Fruit fly (Drosophila melanogaster) whole organism, wandering third instar larva: ENCODE measurements around the gene Fadd.

Experiments used
- Abd-B ChIP-seq: fragments of >200 bp; optimal IDR thresholded peaks from 2 replicates; lab custom pipeline; 2017; ENCODE audit warnings: missing biosample characterization, missing genetic modification characterization
- CG32264 ChIP-seq: fragments of 200-800 bp; sonication (Bioruptor generic); optimal IDR thresholded peaks from 2 replicates; lab custom pipeline; 2016; ENCODE audit warnings: missing biosample characterization, missing genetic modification characterization
- CG9705 ChIP-seq: fragments of 200-800 bp; sonication (Bioruptor generic); optimal IDR thresholded peaks from 2 replicates; lab custom pipeline; 2018; ENCODE audit warnings: missing biosample characterization, mild to moderate bottlenecking, missing genetic modification characterization
- CrebA ChIP-seq: fragments of 200-800 bp; sonication (Bioruptor generic); optimal IDR thresholded peaks from 2 replicates; lab custom pipeline; 2016; ENCODE audit warnings: missing biosample characterization, mild to moderate bottlenecking, missing genetic modification characterization, borderline replicate concordance
- Dfd ChIP-seq: fragments of >200 bp; optimal IDR thresholded peaks from 2 replicates; lab custom pipeline; 2017; ENCODE audit warnings: missing biosample characterization, missing genetic modification characterization
- Dif ChIP-seq: fragments of 200-275, 200-300 bp; sonication (Bioruptor generic); optimal IDR thresholded peaks from 2 replicates; lab custom pipeline; 2018; ENCODE audit warnings: missing biosample characterization, missing genetic modification characterization; ENCODE audit not compliant: partially characterized antibody
- GATAd ChIP-seq: sonication (Bioruptor generic); optimal IDR thresholded peaks from 2 replicates; lab custom pipeline; 2016; ENCODE audit warnings: missing biosample characterization, missing genetic modification characterization
- HLH106 ChIP-seq: fragments of 200-800 bp; optimal IDR thresholded peaks from 3 replicates; lab custom pipeline; 2019; ENCODE audit warnings: missing biosample characterization, mild to moderate bottlenecking, missing genetic modification characterization, moderate library complexity
- Hnf4 ChIP-seq: fragments of 200-800 bp; sonication (Bioruptor generic); optimal IDR thresholded peaks from 2 replicates; lab custom pipeline; 2016; ENCODE audit warnings: missing biosample characterization, mild to moderate bottlenecking, missing genetic modification characterization
- Hr78 ChIP-seq: fragments of >200 bp; optimal IDR thresholded peaks from 2 replicates; lab custom pipeline; 2017; ENCODE audit warnings: missing biosample characterization, missing genetic modification characterization
- Hr83 ChIP-seq: fragments of 200-300 bp; sonication (Bioruptor generic); optimal IDR thresholded peaks from 2 replicates; lab custom pipeline; 2016; ENCODE audit warnings: missing biosample characterization, mild to moderate bottlenecking, missing genetic modification characterization, moderate library complexity; ENCODE audit not compliant: poor library complexity, severe bottlenecking
- Jra ChIP-seq: sonication (Bioruptor generic); optimal IDR thresholded peaks from 2 replicates; lab custom pipeline; 2016; ENCODE audit warnings: missing biosample characterization, missing genetic modification characterization
- Mio ChIP-seq: sonication (Bioruptor generic); optimal IDR thresholded peaks from 2 replicates; lab custom pipeline; 2016; ENCODE audit warnings: missing biosample characterization, missing genetic modification characterization
- Myc ChIP-seq: fragments of >200 bp; optimal IDR thresholded peaks from 2 replicates; lab custom pipeline; 2017
- N ChIP-seq: fragments of >200 bp; optimal IDR thresholded peaks from 2 replicates; lab custom pipeline; 2018; ENCODE audit warnings: missing biosample characterization, missing external identifiers, missing genetic modification characterization
- OdsH ChIP-seq: fragments of 200-800 bp; sonication (Bioruptor generic); optimal IDR thresholded peaks from 2 replicates; lab custom pipeline; 2016; ENCODE audit warnings: missing biosample characterization, mild to moderate bottlenecking, missing genetic modification characterization
- Rel ChIP-seq, 2 experiments: fragments of 200-800 bp; sonication (Bioruptor generic) in 1 of 2; optimal IDR thresholded peaks; 2 replicates in 1 of 2; 3 replicates in 1 of 2; lab custom pipeline; 2016 to 2019; ENCODE audit warnings: mild to moderate bottlenecking in 2 of 2, missing biosample characterization in 2 of 2, missing genetic modification characterization in 2 of 2, moderate library complexity in 1 of 2
- Sp1 ChIP-seq: fragments of 200-800 bp; sonication (Bioruptor generic); optimal IDR thresholded peaks from 3 replicates; lab custom pipeline; 2019; ENCODE audit warnings: missing biosample characterization, mild to moderate bottlenecking, missing genetic modification characterization, moderate library complexity
- Vsx2 ChIP-seq: fragments of 200-300, 225-300 bp; sonication (Bioruptor generic); optimal IDR thresholded peaks from 2 replicates; lab custom pipeline; 2018; ENCODE audit warnings: missing biosample characterization, missing genetic modification characterization; ENCODE audit not compliant: partially characterized antibody
- br ChIP-seq: fragments of 200-800 bp; sonication (Bioruptor generic); optimal IDR thresholded peaks from 2 replicates; lab custom pipeline; 2016; ENCODE audit warnings: missing biosample characterization, missing genetic modification characterization
- brk ChIP-seq: fragments of 200-800 bp; sonication (Bioruptor generic); optimal IDR thresholded peaks from 2 replicates; lab custom pipeline; 2016; ENCODE audit warnings: missing biosample characterization, mild to moderate bottlenecking, missing genetic modification characterization
- dl ChIP-seq, 2 experiments: fragments of 175-275, 200-275 bp in 1 of 2; fragments of 200-275 bp in 1 of 2; sonication (Bioruptor generic); optimal IDR thresholded peaks; lab custom pipeline; 2018; ENCODE audit warnings: mild to moderate bottlenecking in 2 of 2, missing biosample characterization in 2 of 2, missing genetic modification characterization in 2 of 2, moderate library complexity in 2 of 2; ENCODE audit not compliant: partially characterized antibody in 2 of 2, insufficient read depth in 1 of 2
- dmrt93B ChIP-seq: fragments of 200-800 bp; sonication (Bioruptor generic); optimal IDR thresholded peaks from 2 replicates; lab custom pipeline; 2018; ENCODE audit warnings: missing biosample characterization, mild to moderate bottlenecking, missing genetic modification characterization
- dsf ChIP-seq: sonication (Bioruptor generic); optimal IDR thresholded peaks from 2 replicates; lab custom pipeline; 2016; ENCODE audit warnings: missing biosample characterization, missing genetic modification characterization, borderline replicate concordance
- ey ChIP-seq: fragments of 200-800 bp; sonication (Bioruptor generic); optimal IDR thresholded peaks from 2 replicates; lab custom pipeline; 2016; ENCODE audit warnings: missing biosample characterization, missing genetic modification characterization
- foxo ChIP-seq, 2 experiments: fragments of 200-800 bp; sonication (Bioruptor generic); optimal IDR thresholded peaks; 2 replicates in 1 of 2; 3 replicates in 1 of 2; lab custom pipeline; 2016 to 2017; ENCODE audit warnings: missing biosample characterization in 2 of 2, missing genetic modification characterization in 2 of 2
- fru ChIP-seq: fragments of 200-800 bp; sonication (Bioruptor generic); optimal IDR thresholded peaks from 3 replicates; lab custom pipeline; 2016; ENCODE audit warnings: missing biosample characterization, mild to moderate bottlenecking, missing genetic modification characterization
- h ChIP-seq: fragments of 200-800 bp; sonication (Bioruptor generic); optimal IDR thresholded peaks from 3 replicates; lab custom pipeline; 2016; ENCODE audit warnings: missing biosample characterization, mild to moderate bottlenecking, missing genetic modification characterization
- jim ChIP-seq: fragments of 175-275, 200-325 bp; sonication (Bioruptor generic); optimal IDR thresholded peaks from 2 replicates; lab custom pipeline; 2016; ENCODE audit warnings: missing biosample characterization, mild to moderate bottlenecking, missing genetic modification characterization
- lola ChIP-seq: fragments of >200 bp; optimal IDR thresholded peaks from 2 replicates; lab custom pipeline; 2017; ENCODE audit warnings: missing biosample characterization, missing genetic modification characterization
- pan ChIP-seq: fragments of >200 bp; optimal IDR thresholded peaks from 2 replicates; lab custom pipeline; 2017
- psq ChIP-seq: fragments of 200-800 bp; sonication (Bioruptor generic); optimal IDR thresholded peaks from 3 replicates; lab custom pipeline; 2017; ENCODE audit warnings: missing biosample characterization, mild to moderate bottlenecking, missing genetic modification characterization, moderate library complexity
- rgr ChIP-seq: fragments of 200-800 bp; sonication (Bioruptor generic); optimal IDR thresholded peaks from 3 replicates; lab custom pipeline; 2016; ENCODE audit warnings: missing biosample characterization, mild to moderate bottlenecking, missing genetic modification characterization
- sage ChIP-seq: fragments of 200-800 bp; sonication (Bioruptor generic); optimal IDR thresholded peaks from 2 replicates; lab custom pipeline; 2016; ENCODE audit warnings: missing biosample characterization, mild to moderate bottlenecking, missing genetic modification characterization
- sv ChIP-seq: fragments of 200-800 bp; sonication (Bioruptor generic); optimal IDR thresholded peaks from 3 replicates; lab custom pipeline; 2016; ENCODE audit warnings: missing biosample characterization, missing genetic modification characterization
- tai ChIP-seq: sonication (Bioruptor generic); optimal IDR thresholded peaks from 2 replicates; lab custom pipeline; 2016; ENCODE audit warnings: missing biosample characterization, missing genetic modification characterization
- usp ChIP-seq: fragments of >200 bp; optimal IDR thresholded peaks from 2 replicates; lab custom pipeline; 2017; ENCODE audit warnings: missing biosample characterization, missing genetic modification characterization
- woc ChIP-seq: sonication (Bioruptor generic); optimal IDR thresholded peaks from 2 replicates; lab custom pipeline; 2016; ENCODE audit warnings: missing biosample characterization, mild to moderate bottlenecking, missing genetic modification characterization

Fadd gene

DNA sequence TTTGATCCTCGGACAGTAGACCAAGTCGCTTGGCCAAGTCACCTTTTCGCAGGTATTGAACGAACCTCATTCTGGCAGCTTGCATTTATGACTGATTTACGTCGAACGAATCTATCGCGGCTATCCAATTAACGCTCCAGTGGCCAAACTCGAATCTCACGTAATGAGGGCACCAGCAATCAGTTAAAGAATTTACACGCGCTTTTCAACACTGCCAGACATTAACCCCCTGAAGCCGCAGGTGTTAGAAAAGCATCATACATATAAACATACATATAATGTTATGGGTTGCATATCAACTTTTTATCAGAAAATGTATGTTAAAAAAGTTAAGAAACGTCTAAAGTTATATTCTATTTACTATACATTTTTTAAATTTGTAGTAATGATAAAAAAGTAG, 8.9 kb upstream of the Fadd start, which contains the start of gene CG6028:
Gene CG6028, minus strand, starts transcription at position 187 of the 400 bp plus-strand sequence.
- TF ChIP-seq psq (GFP tag; lab: Kevin White, UChicago) = peak; percentile 5
- TF ChIP-seq brk (GFP tag; lab: Kevin White, UChicago) = no peak
- peak; percentile 57 for TF ChIP-seq woc (GFP tag; lab: Kevin White, UChicago)
- TF ChIP-seq OdsH = no peak
- TF ChIP-seq pan (lab: Kevin White, UChicago) = no peak
- no peak for TF ChIP-seq Dif (GFP tag; lab: Kevin White, UChicago)
- TF ChIP-seq usp (GFP tag; lab: Kevin White, UChicago) = no peak
- TF ChIP-seq br (GFP tag; lab: Kevin White, UChicago) = peak; percentile 50
- TF ChIP-seq rgr (GFP tag; lab: Kevin White, UChicago) = peak; percentile 59
- no peak for TF ChIP-seq dsf (GFP tag; lab: Kevin White, UChicago)
- no peak for TF ChIP-seq Myc
- no peak for TF ChIP-seq Abd-B (GFP tag; lab: Kevin White, UChicago)
- peak; percentile 40 for TF ChIP-seq Sp1 (GFP tag; lab: Kevin White, UChicago)
- TF ChIP-seq jim (GFP tag; lab: Kevin White, UChicago) = no peak
- TF ChIP-seq Vsx2 (GFP tag; lab: Kevin White, UChicago) = no peak
- no peak for TF ChIP-seq tai (GFP tag; lab: Kevin White, UChicago)
- TF ChIP-seq Hnf4 (GFP tag; lab: Kevin White, UChicago) = peak; percentile 75
- peak; percentile 15 for TF ChIP-seq fru (GFP tag; lab: Kevin White, UChicago)
- TF ChIP-seq Jra (GFP tag; lab: Kevin White, UChicago) = peak; percentile 44
- TF ChIP-seq lola (GFP tag; lab: Kevin White, UChicago) = no peak
- TF ChIP-seq N (GFP tag; lab: Kevin White, UChicago) = no peak
- peak; percentile 30 for TF ChIP-seq HLH106 (tag; lab: Kevin White, UChicago)
- no peak for TF ChIP-seq CG32264 (GFP tag; lab: Kevin White, UChicago)
- no peak for TF ChIP-seq CG9705
- no peak for TF ChIP-seq dl (GFP tag; optimal IDR thresholded peaks at IDR 0.05; lab: Kevin White, UChicago; ENCODE audit: insufficient read depth in 1 of 2, partially characterized antibody in 2 of 2)
- no peak for TF ChIP-seq GATAd (GFP tag; lab: Kevin White, UChicago)
- no peak for TF ChIP-seq Mio (GFP tag; lab: Kevin White, UChicago)
- no peak for TF ChIP-seq Hr78
- TF ChIP-seq dmrt93B (GFP tag; lab: Kevin White, UChicago) = no peak
- TF ChIP-seq foxo (GFP tag; optimal IDR thresholded peaks at IDR 0.05; lab: Kevin White, UChicago) = peak in 1 of 2 experiments; percentile 54
- no peak for TF ChIP-seq Rel (GFP tag; optimal IDR thresholded peaks at IDR 0.05; lab: Kevin White, UChicago)
- TF ChIP-seq Rel (tag; optimal IDR thresholded peaks at IDR 0.05; lab: Kevin White, UChicago) = peak; percentile 68
- TF ChIP-seq Hr83 = peak; percentile 77
- TF ChIP-seq CrebA = no peak
- TF ChIP-seq h (GFP tag; lab: Kevin White, UChicago) = peak; percentile 55
- TF ChIP-seq sage (GFP tag; lab: Kevin White, UChicago) = no peak
- TF ChIP-seq ey (GFP tag; lab: Kevin White, UChicago) = peak; percentile 27
- TF ChIP-seq sv (GFP tag; lab: Kevin White, UChicago) = peak; percentile 20
- no peak for TF ChIP-seq Dfd (GFP tag; lab: Kevin White, UChicago)

- peak; percentile 70 for TF ChIP-seq ey (GFP tag; lab: Kevin White, UChicago)
- peak; percentile 45 for TF ChIP-seq CG32264 (GFP tag; lab: Kevin White, UChicago)
- TF ChIP-seq psq (GFP tag; lab: Kevin White, UChicago) = peak; percentile 75
- TF ChIP-seq HLH106 (tag; lab: Kevin White, UChicago) = peak; percentile 88
- no peak for TF ChIP-seq br (GFP tag; lab: Kevin White, UChicago)
- TF ChIP-seq Myc = peak; percentile 53
- TF ChIP-seq Hr83 = peak; percentile 63
- TF ChIP-seq tai (GFP tag; lab: Kevin White, UChicago) = no peak
- peak; percentile 57 for TF ChIP-seq GATAd (GFP tag; lab: Kevin White, UChicago)
- TF ChIP-seq h (GFP tag; lab: Kevin White, UChicago) = peak; percentile 83
- peak in 1 of 2 experiments; percentile 88 for TF ChIP-seq foxo (GFP tag; optimal IDR thresholded peaks at IDR 0.05; lab: Kevin White, UChicago)
- TF ChIP-seq Dfd (GFP tag; lab: Kevin White, UChicago) = no peak
- no peak for TF ChIP-seq sage (GFP tag; lab: Kevin White, UChicago)
- TF ChIP-seq jim (GFP tag; lab: Kevin White, UChicago) = no peak
- TF ChIP-seq Sp1 (GFP tag; lab: Kevin White, UChicago) = peak; percentile 80
- TF ChIP-seq Jra (GFP tag; lab: Kevin White, UChicago) = peak; percentile 69
- no peak for TF ChIP-seq Vsx2 (GFP tag; lab: Kevin White, UChicago)
- peak; percentile 73 for TF ChIP-seq woc (GFP tag; lab: Kevin White, UChicago)
- no peak for TF ChIP-seq dl (GFP tag; optimal IDR thresholded peaks at IDR 0.05; lab: Kevin White, UChicago; ENCODE audit: insufficient read depth in 1 of 2, partially characterized antibody in 2 of 2)
- no peak for TF ChIP-seq Dif (GFP tag; lab: Kevin White, UChicago)
- TF ChIP-seq brk (GFP tag; lab: Kevin White, UChicago) = no peak
- peak; percentile 78 for TF ChIP-seq fru (GFP tag; lab: Kevin White, UChicago)
- TF ChIP-seq Mio (GFP tag; lab: Kevin White, UChicago) = no peak
- TF ChIP-seq sv (GFP tag; lab: Kevin White, UChicago) = peak; percentile 55
- peak; percentile 86 for TF ChIP-seq CG9705
- TF ChIP-seq CrebA = no peak
- TF ChIP-seq Abd-B (GFP tag; lab: Kevin White, UChicago) = no peak
- TF ChIP-seq usp (GFP tag; lab: Kevin White, UChicago) = no peak
- no peak for TF ChIP-seq N (GFP tag; lab: Kevin White, UChicago)
- TF ChIP-seq dsf (GFP tag; lab: Kevin White, UChicago) = no peak
- no peak for TF ChIP-seq lola (GFP tag; lab: Kevin White, UChicago)
- TF ChIP-seq OdsH = peak; percentile 76
- no peak for TF ChIP-seq Hr78
- TF ChIP-seq rgr (GFP tag; lab: Kevin White, UChicago) = peak; percentile 86
- TF ChIP-seq Rel (GFP tag; optimal IDR thresholded peaks at IDR 0.05; lab: Kevin White, UChicago) = no peak
- TF ChIP-seq Rel (tag; optimal IDR thresholded peaks at IDR 0.05; lab: Kevin White, UChicago) = peak; percentile 64
- TF ChIP-seq, all 38 proteins: peak for 18
These were observed 7.1 kb upstream of the Fadd start, which contains the start of the genes Cchl and ND-42 for dm6 chr3R:22026922-22027742. TSS of gene Cchl (minus strand) at chr3R:22027480. TSS of gene ND-42 (plus strand) at chr3R:22027709.
